Worm (Caenorhabditis elegans): ENCODE measurements around the gene sar-1.

The sar-1 gene

DNA sequence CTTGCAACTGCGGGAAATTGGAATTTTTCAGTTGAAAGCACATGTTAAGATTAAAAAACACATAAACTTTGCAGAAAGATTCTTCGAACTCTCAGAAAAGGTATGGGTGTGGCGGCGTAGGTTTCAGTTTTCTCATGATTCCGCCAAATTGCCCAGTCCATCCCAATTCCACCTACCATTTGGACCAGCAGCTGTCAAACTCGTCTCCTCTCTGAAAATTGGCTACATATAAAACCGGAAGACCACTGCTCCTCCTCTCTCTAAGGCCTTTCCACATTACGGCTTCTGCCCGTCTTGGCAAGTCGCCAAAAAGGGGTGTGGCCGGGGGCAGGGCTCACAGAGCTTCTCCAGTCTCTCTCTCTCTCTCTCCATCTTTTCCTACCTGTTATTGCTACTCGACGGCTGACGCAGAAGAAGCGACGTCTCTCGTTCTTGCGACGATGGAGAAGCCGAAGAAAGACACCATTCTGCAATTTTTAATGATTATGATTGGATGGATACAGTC is 22.9 kb downstream of the sar-1 start, which contains the start of gene ZK180.7:
Gene ZK180.7 (plus strand): TSS at position 395 of the 505 bp plus-strand sequence.
- TF ChIP-seq sptf-1 (tag; optimal IDR thresholded peaks at IDR 0.05) (no peak), mep-1 (tag; optimal IDR thresholded peaks at IDR 0.05) (no peak), unc-62 (GFP tag; optimal IDR thresholded peaks at IDR 0.05) (no peak), nhr-28 (tag; optimal IDR thresholded peaks at IDR 0.05) (no peak), zip-8 (tag; optimal IDR thresholded peaks at IDR 0.05) (no peak), sem-2 (GFP tag; optimal IDR thresholded peaks at IDR 0.05) (no peak), snpc-4 (tag; optimal IDR thresholded peaks at IDR 0.05) (no peak), unc-39 (tag; optimal IDR thresholded peaks at IDR 0.05) (no peak)

DNA sequence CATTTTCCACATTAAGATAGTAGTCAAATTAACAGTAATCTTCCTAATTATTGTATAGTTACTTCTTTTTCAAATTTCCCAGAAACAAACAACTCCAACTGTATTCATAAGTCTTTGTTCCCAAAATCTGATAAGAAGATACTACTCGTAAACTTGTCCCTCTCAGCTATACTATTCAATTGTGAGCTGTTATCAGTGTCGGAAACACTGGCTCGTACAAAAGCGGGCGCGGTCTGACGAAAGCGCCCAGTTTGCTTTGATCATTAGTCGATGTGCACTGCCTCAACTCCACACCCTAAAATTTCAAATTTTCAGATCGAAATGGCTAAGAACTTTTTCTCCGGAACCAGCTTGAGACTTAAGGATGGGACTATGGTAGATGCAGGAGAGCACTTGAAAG is 26.4 kb downstream of the sar-1 start, which contains the start of gene trx-3:
Gene trx-3 (plus strand): TSS at position 291 of the 400 bp plus-strand sequence.
- no peak for TF ChIP-seq hlh-1 (tag; optimal IDR thresholded peaks at IDR 0.05)
- TF ChIP-seq mep-1 (tag; optimal IDR thresholded peaks at IDR 0.05): no peak
- TF ChIP-seq sem-2 (GFP tag; optimal IDR thresholded peaks at IDR 0.05): no peak
- no peak for TF ChIP-seq cnd-1 (tag; optimal IDR thresholded peaks at IDR 0.05)
- TF ChIP-seq ceh-39 (tag; optimal IDR thresholded peaks at IDR 0.05): no peak
- no peak for TF ChIP-seq unc-62 (GFP tag; optimal IDR thresholded peaks at IDR 0.05)
- no peak for TF ChIP-seq elt-1 (tag; optimal IDR thresholded peaks at IDR 0.05; ENCODE audit: borderline replicate concordance, insufficient read depth)
- TF ChIP-seq sptf-1 (tag; optimal IDR thresholded peaks at IDR 0.05): no peak
- TF ChIP-seq lsy-2 (tag; optimal IDR thresholded peaks at IDR 0.05): no peak
- no peak for TF ChIP-seq nhr-76 (tag; optimal IDR thresholded peaks at IDR 0.05)
- TF ChIP-seq blmp-1 (tag; optimal IDR thresholded peaks at IDR 0.05): no peak
- TF ChIP-seq flh-1 (GFP tag; optimal IDR thresholded peaks at IDR 0.05): no peak

DNA sequence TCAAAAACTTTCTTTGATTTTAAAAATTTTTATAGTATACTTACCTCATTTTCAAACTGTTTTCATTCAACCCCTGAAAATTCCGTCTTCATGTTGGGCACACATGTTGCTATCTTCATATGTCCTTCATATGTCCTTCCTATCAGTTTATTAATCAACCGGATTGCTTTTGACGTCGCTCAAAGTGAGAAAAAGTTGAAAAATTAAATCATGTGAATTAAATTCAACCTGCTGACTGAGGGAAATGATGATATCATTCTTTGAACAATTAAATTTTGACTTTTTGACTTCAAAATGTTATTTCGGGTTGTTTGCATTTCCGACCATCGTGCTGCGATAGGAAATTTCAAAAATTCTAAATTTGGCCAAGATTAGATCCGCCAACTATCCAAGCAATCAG is 28.6 kb downstream of the sar-1 start:
- TF ChIP-seq lin-13 (tag; optimal IDR thresholded peaks at IDR 0.05): no peak
- TF ChIP-seq nhr-28 (tag; optimal IDR thresholded peaks at IDR 0.05): no peak
- no peak for TF ChIP-seq lin-32 (GFP tag; optimal IDR thresholded peaks at IDR 0.05)
- no peak for TF ChIP-seq unc-120 (tag; optimal IDR thresholded peaks at IDR 0.05; ENCODE audit: poor library complexity, severe bottlenecking)
- no peak for TF ChIP-seq elt-1 (tag; optimal IDR thresholded peaks at IDR 0.05; ENCODE audit: borderline replicate concordance, insufficient read depth)
- no peak for TF ChIP-seq hlh-1 (tag; optimal IDR thresholded peaks at IDR 0.05)

DNA sequence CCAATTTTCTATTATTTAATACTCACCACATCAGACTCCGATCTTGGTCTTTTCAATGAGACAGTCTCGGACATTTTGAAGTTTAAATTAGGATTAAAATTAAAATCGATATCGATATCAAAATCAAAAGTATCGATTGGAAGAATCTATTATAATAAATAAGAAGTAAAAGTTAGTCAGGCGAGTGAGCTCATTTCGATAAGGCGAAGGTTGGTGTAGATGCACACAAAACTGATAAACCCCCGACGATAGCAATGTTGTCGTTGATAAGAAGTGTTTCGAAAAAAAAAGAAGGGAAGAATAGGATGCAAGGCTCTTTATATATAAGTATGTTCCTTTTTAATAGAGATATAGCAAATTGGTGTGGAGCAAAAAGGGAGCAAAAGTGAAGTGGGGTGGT is 30.6 kb downstream of the sar-1 start, which contains the start of gene M01H9.4:
Gene M01H9.4 (minus strand): TSS at position 379 of the 400 bp plus-strand sequence.
- TF ChIP-seq unc-62 (GFP tag; optimal IDR thresholded peaks at IDR 0.05) (no peak), zip-8 (tag; optimal IDR thresholded peaks at IDR 0.05) (no peak), ham-2 (GFP tag; optimal IDR thresholded peaks at IDR 0.05) (no peak), ces-1 (GFP tag; optimal IDR thresholded peaks at IDR 0.05) (no peak), nhr-12 (tag; optimal IDR thresholded peaks at IDR 0.05) (no peak)

DNA sequence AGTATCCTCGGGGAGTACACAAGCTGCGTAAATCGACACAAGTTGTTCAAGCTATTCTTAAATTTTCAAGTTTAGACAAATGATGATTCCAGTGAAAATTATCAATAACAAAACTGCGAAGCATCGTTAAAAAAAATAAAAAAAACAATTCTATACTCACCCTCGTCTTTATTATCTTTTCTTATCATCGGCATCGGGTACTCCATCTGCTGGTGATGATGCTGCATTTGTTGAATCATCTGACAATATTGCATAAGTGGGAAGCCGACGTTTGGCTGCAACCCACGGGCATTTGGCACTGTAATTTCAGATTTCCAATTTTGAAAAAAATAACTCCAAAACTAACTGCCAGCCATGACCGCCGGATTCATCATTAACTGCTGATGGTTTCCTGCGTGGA is 31.8 kb downstream of the sar-1 start:
- TF ChIP-seq ztf-11 (tag; optimal IDR thresholded peaks at IDR 0.05) (no peak), ceh-39 (tag; optimal IDR thresholded peaks at IDR 0.05) (no peak), flh-1 (GFP tag; optimal IDR thresholded peaks at IDR 0.05) (no peak), elt-1 (tag; optimal IDR thresholded peaks at IDR 0.05; ENCODE audit: borderline replicate concordance, insufficient read depth) (no peak), M03D4.4 (tag; optimal IDR thresholded peaks at IDR 0.05) (no peak), drap-1 (GFP tag; optimal IDR thresholded peaks at IDR 0.05) (no peak), tbx-8 (GFP tag; optimal IDR thresholded peaks at IDR 0.05) (no peak), nhr-12 (tag; optimal IDR thresholded peaks at IDR 0.05) (no peak), unc-62 (GFP tag; optimal IDR thresholded peaks at IDR 0.05) (no peak), ceh-83 (GFP tag; optimal IDR thresholded peaks at IDR 0.05) (no peak), lin-32 (GFP tag; optimal IDR thresholded peaks at IDR 0.05) (no peak), bed-3 (GFP tag; optimal IDR thresholded peaks at IDR 0.05) (no peak), lsy-2 (tag; optimal IDR thresholded peaks at IDR 0.05) (no peak), sptf-1 (tag; optimal IDR thresholded peaks at IDR 0.05) (no peak), ham-2 (GFP tag; optimal IDR thresholded peaks at IDR 0.05) (no peak), cnd-1 (tag; optimal IDR thresholded peaks at IDR 0.05) (no peak), nhr-2 (tag; optimal IDR thresholded peaks at IDR 0.05) (no peak), ces-1 (GFP tag; optimal IDR thresholded peaks at IDR 0.05) (no peak)

DNA sequence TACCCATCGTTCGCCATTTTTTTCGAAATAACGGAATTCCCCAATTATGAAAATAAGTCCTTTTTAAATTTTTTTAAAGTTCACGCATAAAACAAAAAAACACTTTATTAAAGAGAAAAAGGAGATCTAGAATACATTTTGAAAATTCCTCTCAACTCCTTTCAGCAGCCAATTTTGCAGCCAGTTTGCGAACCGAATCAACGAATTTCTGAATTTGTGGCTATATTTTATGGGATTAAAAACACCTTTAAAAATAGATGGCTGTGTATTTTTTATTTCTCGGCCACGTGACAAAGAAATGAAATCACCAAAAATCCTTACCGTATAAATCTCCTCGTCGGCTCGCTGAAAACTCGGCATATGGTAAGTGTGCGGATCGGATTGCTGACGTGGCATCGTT is 33.1 kb downstream of the sar-1 start, which contains the start of gene M01H9.10:
Gene M01H9.10 (minus strand): TSS at position 101 of the 400 bp plus-strand sequence.
- no peak for TF ChIP-seq snpc-4 (tag; optimal IDR thresholded peaks at IDR 0.05)
- no peak for TF ChIP-seq mep-1 (tag; optimal IDR thresholded peaks at IDR 0.05)
- no peak for TF ChIP-seq ceh-83 (GFP tag; optimal IDR thresholded peaks at IDR 0.05)
- no peak for TF ChIP-seq ceh-39 (tag; optimal IDR thresholded peaks at IDR 0.05)
- TF ChIP-seq unc-120 (tag; optimal IDR thresholded peaks at IDR 0.05; ENCODE audit: poor library complexity, severe bottlenecking): no peak
- no peak for TF ChIP-seq hlh-1 (tag; optimal IDR thresholded peaks at IDR 0.05)
- no peak for TF ChIP-seq mls-2 (tag; optimal IDR thresholded peaks at IDR 0.05)
- no peak for TF ChIP-seq ceh-43 (GFP tag; optimal IDR thresholded peaks at IDR 0.05)
- TF ChIP-seq M03D4.4 (tag; optimal IDR thresholded peaks at IDR 0.05): no peak
- no peak for TF ChIP-seq mab-5 (tag; optimal IDR thresholded peaks at IDR 0.05)
- no peak for TF ChIP-seq nhr-237 (tag; optimal IDR thresholded peaks at IDR 0.05)
- TF ChIP-seq elt-1 (tag; optimal IDR thresholded peaks at IDR 0.05; ENCODE audit: borderline replicate concordance, insufficient read depth): no peak
- TF ChIP-seq zip-8 (tag; optimal IDR thresholded peaks at IDR 0.05): no peak
- TF ChIP-seq bed-3 (GFP tag; optimal IDR thresholded peaks at IDR 0.05): no peak
- no peak for TF ChIP-seq cnd-1 (tag; optimal IDR thresholded peaks at IDR 0.05)
- no peak for TF ChIP-seq nhr-2 (tag; optimal IDR thresholded peaks at IDR 0.05)
- TF ChIP-seq unc-62 (GFP tag; optimal IDR thresholded peaks at IDR 0.05): no peak
- no peak for TF ChIP-seq flh-1 (GFP tag; optimal IDR thresholded peaks at IDR 0.05)

Measured in whole organism, mixed stage, embryonic.